Worm (Caenorhabditis elegans) whole organism, young adult: ENCODE measurements around the gene ZK899.1.

ENCODE experiments used
- B0019.2 ChIP-seq: fragments of 200-800 bp; sonication (Bioruptor generic); conservative IDR thresholded peaks from 2 replicates; pipeline ENCODE4 v1.3.6; 2022; ENCODE audit warnings: missing genetic modification reagents, missing genetic modification characterization, missing compliant biosample characterization
- C06A6.2 ChIP-seq: fragments of 200-800 bp; sonication (Bioruptor generic); conservative IDR thresholded peaks from 2 replicates; pipeline ENCODE4 v1.3.6; 2022; ENCODE audit warnings: missing genetic modification characterization, missing compliant biosample characterization
- F10E7.11 ChIP-seq: sonication (generic microtip); optimal IDR thresholded peaks from 2 replicates; lab custom pipeline; 2017; ENCODE audit warnings: mild to moderate bottlenecking, missing genetic modification characterization, moderate library complexity, missing compliant biosample characterization
- F49E8.2 ChIP-seq: sonication (generic microtip); optimal IDR thresholded peaks from 3 replicates; lab custom pipeline; 2017; ENCODE audit warnings: missing genetic modification characterization, mild to moderate bottlenecking, missing compliant biosample characterization, antibody characterized with exemption, moderate library complexity; ENCODE audit not compliant: insufficient read depth
- F57A8.1 ChIP-seq: fragments of 200-800 bp; sonication (Bioruptor generic); optimal IDR thresholded peaks from 2 replicates; lab custom pipeline; 2018; ENCODE audit warnings: mild to moderate bottlenecking, missing genetic modification characterization, moderate library complexity, missing compliant biosample characterization
- Y56A3A.18 ChIP-seq: fragments of 200-800 bp; sonication (Bioruptor generic); IDR thresholded peaks from 2 replicates; pipeline ENCODE4 v1.3.6; 2022; ENCODE audit warnings: missing genetic modification reagents, missing genetic modification characterization, missing compliant biosample characterization
- Y67H2A.10 ChIP-seq: fragments of 200-800 bp; sonication (Bioruptor generic); conservative IDR thresholded peaks from 2 replicates; pipeline ENCODE4 v1.3.6; 2022; ENCODE audit warnings: missing genetic modification reagents, missing genetic modification characterization, missing compliant biosample characterization
- ZK185.1 ChIP-seq: sonication (generic microtip); optimal IDR thresholded peaks from 2 replicates; lab custom pipeline; 2016; ENCODE audit warnings: mild to moderate bottlenecking, missing genetic modification characterization, missing compliant biosample characterization; ENCODE audit not compliant: poor library complexity, severe bottlenecking
- ama-1 ChIP-seq, 3 experiments: fragments of 150-350 bp in 1 of 3; sonication (generic microtip) in 2 of 3; optimal IDR thresholded peaks; 2 replicates each; lab custom pipeline; 2014 to 2018; ENCODE audit warnings: missing biosample characterization in 2 of 3, missing genetic modification characterization in 2 of 3, missing genetic modification reagents in 2 of 3
- aptf-3 ChIP-seq: fragments of 200-800 bp; sonication (Bioruptor generic); IDR thresholded peaks from 2 replicates; pipeline ENCODE4 v1.3.6; 2022; ENCODE audit warnings: missing genetic modification characterization, missing compliant biosample characterization
- attf-3 ChIP-seq: fragments of 200-800 bp; sonication (Bioruptor generic); conservative IDR thresholded peaks from 2 replicates; pipeline ENCODE4 v1.3.6; 2022; ENCODE audit warnings: missing genetic modification reagents, missing genetic modification characterization, missing compliant biosample characterization
- attf-6 ChIP-seq: fragments of 200-800 bp; sonication (Bioruptor generic); IDR thresholded peaks from 2 replicates; pipeline ENCODE4 v1.3.6; 2022; ENCODE audit warnings: missing genetic modification reagents, missing genetic modification characterization, missing compliant biosample characterization
- bed-1 ChIP-seq: fragments of 200-800 bp; sonication (Bioruptor generic); IDR thresholded peaks from 2 replicates; pipeline ENCODE4 v1.3.6; 2022; ENCODE audit warnings: missing genetic modification reagents, missing genetic modification characterization, missing compliant biosample characterization
- ccch-3 ChIP-seq: fragments of 200-800 bp; sonication (Bioruptor generic); optimal IDR thresholded peaks from 2 replicates; lab custom pipeline; 2018; ENCODE audit warnings: mild to moderate bottlenecking, missing genetic modification characterization, missing compliant biosample characterization
- ceh-40 ChIP-seq: fragments of 200-800 bp; sonication (Bioruptor generic); IDR thresholded peaks from 2 replicates; pipeline ENCODE4 v1.3.6; 2022; ENCODE audit warnings: missing genetic modification characterization, missing compliant biosample characterization
- ceh-58 ChIP-seq: fragments of 200-800 bp; sonication (Bioruptor generic); IDR thresholded peaks from 2 replicates; pipeline ENCODE4 v1.3.6; 2022; ENCODE audit warnings: missing genetic modification characterization, missing compliant biosample characterization
- egl-44 ChIP-seq: fragments of 200-800 bp; sonication (Bioruptor generic); IDR thresholded peaks from 2 replicates; pipeline ENCODE4 v1.3.6; 2022; ENCODE audit warnings: missing genetic modification reagents, missing genetic modification characterization, missing compliant biosample characterization
- ekl-4 ChIP-seq: fragments of 200-800 bp; sonication (Bioruptor generic); IDR thresholded peaks from 2 replicates; pipeline ENCODE4 v1.3.6; 2022; ENCODE audit warnings: missing genetic modification reagents, missing genetic modification characterization, missing compliant biosample characterization
- hlh-26 ChIP-seq: fragments of 200-800 bp; sonication (Bioruptor generic); conservative IDR thresholded peaks from 2 replicates; pipeline ENCODE4 v1.3.6; 2022; ENCODE audit warnings: missing genetic modification reagents, missing genetic modification characterization, missing compliant biosample characterization
- hmg-20 ChIP-seq: fragments of 200-800 bp; sonication (Bioruptor generic); IDR thresholded peaks from 2 replicates; pipeline ENCODE4 v1.3.6; 2022; ENCODE audit warnings: missing genetic modification reagents, missing genetic modification characterization, missing compliant biosample characterization
- lin-54 ChIP-seq: fragments of 200-800 bp; sonication (Bioruptor generic); optimal IDR thresholded peaks from 2 replicates; lab custom pipeline; 2018; ENCODE audit warnings: mild to moderate bottlenecking, missing genetic modification characterization, missing compliant biosample characterization
- lsl-1 ChIP-seq: fragments of 200-800 bp; sonication (Bioruptor generic); optimal IDR thresholded peaks from 2 replicates; lab custom pipeline; 2018; ENCODE audit warnings: mild to moderate bottlenecking, missing genetic modification characterization, moderate library complexity, missing compliant biosample characterization
- madf-10 ChIP-seq: sonication (generic microtip); optimal IDR thresholded peaks from 2 replicates; lab custom pipeline; 2016; ENCODE audit warnings: mild to moderate bottlenecking, missing genetic modification characterization, missing compliant biosample characterization
- madf-8 ChIP-seq: fragments of 200-800 bp; sonication (Bioruptor generic); conservative IDR thresholded peaks from 2 replicates; pipeline ENCODE4 v1.3.6; 2022; ENCODE audit warnings: missing genetic modification reagents, missing genetic modification characterization, missing compliant biosample characterization
- mcd-1 ChIP-seq: fragments of 200-800 bp; sonication (Bioruptor generic); IDR thresholded peaks from 2 replicates; pipeline ENCODE4 v1.3.6; 2022; ENCODE audit warnings: missing genetic modification reagents, missing genetic modification characterization, missing compliant biosample characterization
- mel-28 ChIP-seq: sonication (generic microtip); optimal IDR thresholded peaks from 2 replicates; lab custom pipeline; 2016; ENCODE audit warnings: borderline replicate concordance, mild to moderate bottlenecking, missing genetic modification characterization, missing compliant biosample characterization
- nfya-1 ChIP-seq: sonication (generic microtip); optimal IDR thresholded peaks from 2 replicates; lab custom pipeline; 2017; ENCODE audit warnings: antibody characterized with exemption, missing compliant biosample characterization, missing genetic modification characterization, borderline replicate concordance; ENCODE audit not compliant: insufficient read depth
- nhr-27 ChIP-seq: fragments of 200-800 bp; sonication (Bioruptor generic); optimal IDR thresholded peaks from 2 replicates; lab custom pipeline; 2018; ENCODE audit warnings: mild to moderate bottlenecking, missing genetic modification characterization, moderate library complexity, missing compliant biosample characterization
- pha-4 ChIP-seq: fragments of 150-350 bp; sonication (generic microtip); optimal IDR thresholded peaks from 2 replicates; lab custom pipeline; 2014; ENCODE audit warnings: missing biosample characterization, missing genetic modification reagents, missing genetic modification characterization
- rpc-1 ChIP-seq, 2 experiments: fragments of 150-350 bp in 1 of 2; sonication (generic microtip) in 1 of 2; optimal IDR thresholded peaks; 2 replicates each; lab custom pipeline; 2014 to 2018; ENCODE audit warnings: missing biosample characterization in 1 of 2, missing genetic modification characterization in 1 of 2, missing genetic modification reagents in 1 of 2, missing genotype in 1 of 2
- sdz-38 ChIP-seq: sonication (generic microtip); optimal IDR thresholded peaks from 2 replicates; lab custom pipeline; 2016; ENCODE audit warnings: missing genotype, missing genetic modification characterization, missing compliant biosample characterization
- snpc-1.1 ChIP-seq: sonication (generic microtip); optimal IDR thresholded peaks from 2 replicates; lab custom pipeline; 2017; ENCODE audit warnings: missing genetic modification characterization, mild to moderate bottlenecking, missing compliant biosample characterization, antibody characterized with exemption, moderate library complexity, missing genotype, missing genetic modification reagents; ENCODE audit not compliant: insufficient read depth
- snpc-1.3 ChIP-seq: sonication (generic microtip); optimal IDR thresholded peaks from 2 replicates; lab custom pipeline; 2017; ENCODE audit warnings: missing genetic modification characterization, mild to moderate bottlenecking, missing compliant biosample characterization, antibody characterized with exemption, moderate library complexity, missing genotype, missing genetic modification reagents; ENCODE audit not compliant: insufficient read depth
- somi-1 ChIP-seq: fragments of 200-800 bp; sonication (Bioruptor generic); optimal IDR thresholded peaks from 2 replicates; lab custom pipeline; 2018; ENCODE audit warnings: mild to moderate bottlenecking, missing genetic modification characterization, missing compliant biosample characterization
- sptf-2 ChIP-seq: fragments of 200-800 bp; sonication (Bioruptor generic); optimal IDR thresholded peaks from 2 replicates; lab custom pipeline; 2018; ENCODE audit warnings: mild to moderate bottlenecking, missing genetic modification characterization, missing compliant biosample characterization
- tbp1 ChIP-seq: fragments of 200-800 bp; sonication (Bioruptor generic); optimal IDR thresholded peaks from 2 replicates; lab custom pipeline; 2018; ENCODE audit warnings: mild to moderate bottlenecking, missing genetic modification characterization, missing compliant biosample characterization
- tlf-1 ChIP-seq: fragments of 200-800 bp; sonication (Bioruptor generic); optimal IDR thresholded peaks from 2 replicates; lab custom pipeline; 2018; ENCODE audit warnings: mild to moderate bottlenecking, missing genetic modification characterization, missing compliant biosample characterization
- ztf-25 ChIP-seq: fragments of 200-800 bp; sonication (Bioruptor generic); IDR thresholded peaks from 2 replicates; pipeline ENCODE4 v1.3.6; 2022; ENCODE audit warnings: missing genetic modification reagents, missing genetic modification characterization, missing compliant biosample characterization
- ztf-6 ChIP-seq: fragments of 200-800 bp; sonication (Bioruptor generic); IDR thresholded peaks from 2 replicates; pipeline ENCODE4 v1.3.6; 2022; ENCODE audit warnings: missing genetic modification reagents, missing genetic modification characterization, missing compliant biosample characterization

Gene ZK899.1

DNA sequence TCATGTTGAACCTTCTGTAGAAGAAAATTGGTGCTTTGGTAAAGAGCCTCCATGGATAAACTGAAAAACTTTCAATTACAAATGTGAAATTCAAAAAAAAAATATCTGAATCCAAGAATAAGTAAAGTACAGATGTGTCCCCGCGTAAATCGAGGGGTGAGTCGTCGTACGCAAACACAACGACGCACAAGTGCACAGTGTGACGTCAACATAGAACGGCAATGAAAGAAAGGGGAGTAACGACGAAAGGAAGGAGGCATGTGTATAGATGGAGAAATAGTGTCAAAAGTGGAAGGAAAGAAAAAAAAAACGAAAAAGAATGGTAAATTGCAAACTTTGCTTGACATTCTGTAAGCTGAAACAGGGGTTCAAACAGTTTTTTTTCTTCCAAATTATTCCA is 4.9 kb upstream of the ZK899.1 start, which contains the start of gene memb-1 (continued):
- TF ChIP-seq lsl-1 (no peak), bed-1 (no peak), B0019.2 (GFP tag; lab: Robert Waterston, UW) (no peak), ceh-58 (no peak), madf-10 (no peak), aptf-3 (GFP tag; lab: Robert Waterston, UW) (no peak), tbp1 (GFP tag; lab: Kevin White, UChicago) (no peak), ama-1 (optimal IDR thresholded peaks at IDR 0.05; lab: Kevin White, UChicago) (no peak), ama-1 (GFP tag; optimal IDR thresholded peaks at IDR 0.05; lab: Kevin White, UChicago) (no peak), F49E8.2 (tag; lab: Kevin White, UChicago) (no peak), mcd-1 (GFP tag; lab: Robert Waterston, UW) (no peak), C06A6.2 (GFP tag; lab: Robert Waterston, UW) (no peak), nhr-27 (no peak), rpc-1 (optimal IDR thresholded peaks at IDR 0.05; lab: Kevin White, UChicago) (no peak), rpc-1 (tag; optimal IDR thresholded peaks at IDR 0.05; lab: Kevin White, UChicago) (no peak), Y56A3A.18 (GFP tag; lab: Robert Waterston, UW) (no peak), lin-54 (GFP tag; lab: Kevin White, UChicago) (no peak), sptf-2 (GFP tag; lab: Kevin White, UChicago) (no peak), hmg-20 (GFP tag; lab: Robert Waterston, UW) (no peak), pha-4 (tag; lab: Kevin White, UChicago) (no peak), somi-1 (GFP tag; lab: Kevin White, UChicago) (no peak)

- TF ChIP-seq hmg-20 (GFP tag; lab: Robert Waterston, UW) = no peak
- no peak for TF ChIP-seq ztf-25 (GFP tag; lab: Robert Waterston, UW)
- TF ChIP-seq ZK185.1 (tag; lab: Kevin White, UChicago) = no peak
- TF ChIP-seq ztf-6 (GFP tag; lab: Robert Waterston, UW) = no peak
- TF ChIP-seq sptf-2 (GFP tag; lab: Kevin White, UChicago) = no peak
- no peak for TF ChIP-seq snpc-1.3 (tag; lab: Kevin White, UChicago)
Observed at ce11 chrX:9443871-9444270, 2.6 kb upstream of the ZK899.1 start.

DNA sequence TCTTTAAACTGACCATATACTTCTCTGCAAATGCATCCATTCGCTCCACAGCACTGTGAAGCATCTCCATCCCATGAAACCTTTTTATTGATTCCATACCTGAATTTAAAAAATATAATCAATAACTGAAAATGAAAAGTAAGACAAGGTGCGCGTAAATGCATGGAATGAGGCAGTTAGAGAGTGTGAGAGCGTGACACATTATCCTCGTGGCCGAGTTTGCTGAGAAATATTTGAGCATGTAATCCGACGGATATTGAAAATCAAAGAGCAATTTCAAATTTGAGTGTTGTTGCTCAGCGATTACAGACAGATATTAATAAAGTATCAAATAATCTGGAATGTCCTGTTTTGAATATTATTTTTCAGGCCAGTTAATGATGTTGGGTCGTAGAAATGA is 2.9 kb downstream of the ZK899.1 start, which contains the start of gene ZK899.7:
ZK899.7 (minus strand) TSS at position 101 of the 400 bp plus-strand sequence.
- TF ChIP-seq Y56A3A.18 (GFP tag; lab: Robert Waterston, UW) = no peak
- TF ChIP-seq nfya-1 (tag; lab: Kevin White, UChicago) = no peak
- no peak for TF ChIP-seq ztf-6 (GFP tag; lab: Robert Waterston, UW)
- TF ChIP-seq ekl-4 (GFP tag; lab: Robert Waterston, UW) = no peak
- TF ChIP-seq ceh-40 (GFP tag; lab: Robert Waterston, UW) = no peak
- no peak for TF ChIP-seq snpc-1.3 (tag; lab: Kevin White, UChicago)
- TF ChIP-seq F10E7.11 (tag; lab: Kevin White, UChicago) = no peak
- no peak for TF ChIP-seq hlh-26 (GFP tag; lab: Robert Waterston, UW)

DNA sequence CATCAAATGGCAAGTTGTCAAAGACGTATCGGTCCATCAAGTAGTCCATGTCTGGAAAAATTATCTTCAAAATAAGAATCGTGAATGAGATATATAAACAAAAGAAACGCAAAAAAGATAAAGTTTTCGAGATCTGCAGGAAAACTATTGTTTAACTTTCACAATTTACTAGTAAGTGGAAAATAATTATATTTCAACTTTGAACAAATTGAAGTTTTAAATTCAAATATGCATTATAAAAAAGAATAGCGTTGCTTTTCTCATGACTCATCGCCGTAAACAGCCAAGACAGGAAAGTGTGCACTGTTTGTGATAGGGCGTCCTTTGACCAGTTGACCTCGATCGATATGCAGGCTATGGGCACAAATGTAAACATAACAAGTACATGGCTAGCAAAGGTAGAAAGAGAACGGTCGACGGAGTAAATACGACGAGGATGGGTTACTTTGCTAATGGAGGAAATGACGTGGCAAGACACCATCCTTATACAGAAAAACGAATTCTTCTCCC is 5.6 kb downstream of the ZK899.1 start, which contains the start of gene ZK899.2:
ZK899.2 (minus strand) TSS at position 51 of the 510 bp plus-strand sequence.
- TF ChIP-seq snpc-1.1 (tag; lab: Kevin White, UChicago) (no peak), mel-28 (tag; lab: Kevin White, UChicago) (no peak), attf-6 (GFP tag; lab: Robert Waterston, UW) (no peak), Y67H2A.10 (GFP tag; lab: Robert Waterston, UW) (no peak), lin-54 (GFP tag; lab: Kevin White, UChicago) (no peak), tbp1 (GFP tag; lab: Kevin White, UChicago) (no peak), ceh-40 (GFP tag; lab: Robert Waterston, UW) (no peak), ccch-3 (no peak), sdz-38 (no peak), madf-8 (no peak), attf-3 (no peak), egl-44 (GFP tag; lab: Robert Waterston, UW) (no peak), tlf-1 (GFP tag; lab: Kevin White, UChicago) (no peak), F57A8.1 (GFP tag; lab: Kevin White, UChicago) (no peak)
- TF ChIP-seq, all 124 proteins: peak for 0
